Fruit fly (Drosophila melanogaster): ENCODE measurements around the gene CG14322.

Gene CG14322

dm6 chr3R:17701131-17701593, 53.7 kb downstream of the CG14322 start (continued):
- TF ChIP-seq CG3407 (GFP tag; optimal IDR thresholded peaks at IDR 0.05) (no peak), CG12236 (GFP tag; optimal IDR thresholded peaks at IDR 0.05) (no peak), lola (GFP tag; optimal IDR thresholded peaks at IDR 0.05) (no peak), CG4424 (GFP tag; optimal IDR thresholded peaks at IDR 0.05) (no peak), CG1647 (GFP tag; optimal IDR thresholded peaks at IDR 0.05) (no peak), schlank (tag; optimal IDR thresholded peaks at IDR 0.05) (no peak), Ets65A (GFP tag) (peak; percentile 24), lov (optimal IDR thresholded peaks at IDR 0.05) (no peak), lov (GFP tag; IDR thresholded peaks at IDR 0.05) (no peak), CG14441 (GFP tag; IDR thresholded peaks at IDR 0.05) (0 out of 2 replicates have a peak, but pooled peaks have one; percentile 16), Bteb2 (GFP tag; optimal IDR thresholded peaks at IDR 0.05) (no peak), caup (GFP tag; optimal IDR thresholded peaks at IDR 0.05; ENCODE audit: severe bottlenecking) (no peak), CG3065 (GFP tag; optimal IDR thresholded peaks at IDR 0.05) (no peak), pzg (GFP tag; optimal IDR thresholded peaks at IDR 0.05) (peak; percentile 10), Doc2 (GFP tag; IDR thresholded peaks at IDR 0.05) (no peak), run (tag; optimal IDR thresholded peaks at IDR 0.05) (no peak), BEAF-32 (GFP tag; optimal IDR thresholded peaks at IDR 0.05) (no peak), CG8290 (GFP tag; optimal IDR thresholded peaks at IDR 0.05) (no peak), CG8290 (tag; optimal IDR thresholded peaks at IDR 0.05) (peak in 1 of 2 experiments; percentile 7), cg (GFP tag; optimal IDR thresholded peaks at IDR 0.05) (peak; percentile 76), Dll (GFP tag; IDR thresholded peaks at IDR 0.05; ENCODE audit: partially characterized antibody) (no peak), MTF-1 (GFP tag; optimal IDR thresholded peaks at IDR 0.05; ENCODE audit: borderline replicate concordance) (no peak), zfh2 (GFP tag; optimal IDR thresholded peaks at IDR 0.05) (peak; percentile 13), CG31224 (GFP tag; IDR thresholded peaks at IDR 0.05) (no peak), Spps (tag; optimal IDR thresholded peaks at IDR 0.05) (no peak), Ada2b (GFP tag; IDR thresholded peaks at IDR 0.05) (no peak), peb (GFP tag; IDR thresholded peaks at IDR 0.05) (no peak), CG5953 (GFP tag; IDR thresholded peaks at IDR 0.05) (no peak), Med (GFP tag) (peak; percentile 80), CG2199 (GFP tag; IDR thresholded peaks at IDR 0.05) (no peak), gro (GFP tag; optimal IDR thresholded peaks at IDR 0.05) (peak; percentile 47), HmgZ (tag; optimal IDR thresholded peaks at IDR 0.05) (peak; percentile 35), CG3847 (GFP tag; IDR thresholded peaks at IDR 0.05) (no peak; the same call in 1 of the 2 replicates), Sry-δ (GFP tag; optimal IDR thresholded peaks at IDR 0.05) (no peak), slou (GFP tag; optimal IDR thresholded peaks at IDR 0.05) (no peak), ftz-f1 (GFP tag; optimal IDR thresholded peaks at IDR 0.05) (no peak), grn (GFP tag; optimal IDR thresholded peaks at IDR 0.05) (peak; percentile 75), pita (GFP tag; optimal IDR thresholded peaks at IDR 0.05) (no peak), HLH54F (GFP tag; optimal IDR thresholded peaks at IDR 0.05) (no peak), Vsx1 (GFP tag; optimal IDR thresholded peaks at IDR 0.05) (no peak), CG6175 (GFP tag; IDR thresholded peaks at IDR 0.05) (no peak), CG18764 (GFP tag; optimal IDR thresholded peaks at IDR 0.05) (no peak), insv (GFP tag; optimal IDR thresholded peaks at IDR 0.05) (no peak), ato (GFP tag; IDR thresholded peaks at IDR 0.05; ENCODE audit: partially characterized antibody) (no peak), CG31388 (GFP tag; optimal IDR thresholded peaks at IDR 0.05) (no peak), Sry-β (GFP tag; optimal IDR thresholded peaks at IDR 0.05) (no peak), CG4730 (GFP tag; IDR thresholded peaks at IDR 0.05) (no peak), eve (GFP tag; optimal IDR thresholded peaks at IDR 0.05) (no peak), CG9932 (GFP tag; IDR thresholded peaks at IDR 0.05) (peak; percentile 29), CG7271 (tag; optimal IDR thresholded peaks at IDR 0.05) (no peak), TFAM (GFP tag; optimal IDR thresholded peaks at IDR 0.05) (no peak), exex (tag; optimal IDR thresholded peaks at IDR 0.05) (no peak)
